Fruit fly (Drosophila melanogaster): ENCODE results near the gene topi.

- TF ChIP-seq psq (optimal IDR thresholded peaks at IDR 0.05) (no peak), EcR (GFP tag; optimal IDR thresholded peaks at IDR 0.05) (no peak), usp (GFP tag; optimal IDR thresholded peaks at IDR 0.05) (no peak)
Observed at dm6 chr3R:9791177-9791806, 16.4 kb downstream of the topi start, which contains the start of the genes CG12945 and CG8507.
